Worm (Caenorhabditis elegans): ENCODE measurements around the gene syd-9.

- TF ChIP-seq lin-39 (tag; optimal IDR thresholded peaks at IDR 0.05) = no peak
- TF ChIP-seq ama-1 (optimal IDR thresholded peaks at IDR 0.05) = no peak
- no peak for TF ChIP-seq lsy-2 (tag; optimal IDR thresholded peaks at IDR 0.05)
- TF ChIP-seq sem-4 (tag; optimal IDR thresholded peaks at IDR 0.05) = no peak
- no peak for TF ChIP-seq nhr-12 (tag; optimal IDR thresholded peaks at IDR 0.05)
- TF ChIP-seq elt-1 (tag; optimal IDR thresholded peaks at IDR 0.05) = no peak
- TF ChIP-seq ztf-4 (tag; optimal IDR thresholded peaks at IDR 0.05) = no peak
- no peak for TF ChIP-seq lin-13 (GFP tag; optimal IDR thresholded peaks at IDR 0.05)
- no peak for TF ChIP-seq snpc-4 (tag; optimal IDR thresholded peaks at IDR 0.05)
- TF ChIP-seq unc-62 (GFP tag; optimal IDR thresholded peaks at IDR 0.05) = no peak
- no peak for TF ChIP-seq nhr-23 (tag; optimal IDR thresholded peaks at IDR 0.05)
Observed at ce11 chrX:7210467-7211107, 7.3 kb upstream of the syd-9 start.

Measured in whole organism, L2 larva.